Fruit fly (Drosophila melanogaster) whole organism, embryonic: ENCODE data around the gene CG32298.

Source experiments
- ATbp ChIP-seq: fragments of 200-800 bp; sonication (Bioruptor generic); optimal IDR thresholded peaks from 2 replicates; lab custom pipeline; 2017; ENCODE audit warnings: missing biosample characterization, mild to moderate bottlenecking, missing genetic modification characterization, missing genetic modification reagents
- Abd-B ChIP-seq: fragments of 200-800 bp; sonication (Bioruptor generic); optimal IDR thresholded peaks from 2 replicates; lab custom pipeline; 2018; ENCODE audit warnings: missing biosample characterization, mild to moderate bottlenecking, missing genetic modification characterization, moderate library complexity
- CG15479 ChIP-seq: fragments of 200-800 bp; sonication (Bioruptor generic); optimal IDR thresholded peaks from 3 replicates; lab custom pipeline; 2019; ENCODE audit warnings: missing biosample characterization, mild to moderate bottlenecking, missing genetic modification characterization, moderate library complexity
- CG1647 ChIP-seq: fragments of 200-800 bp; sonication (Bioruptor generic); optimal IDR thresholded peaks from 3 replicates; lab custom pipeline; 2016; ENCODE audit warnings: missing biosample characterization, missing genetic modification characterization
- CG17361 ChIP-seq: fragments of 200-800 bp; sonication (Bioruptor generic); IDR thresholded peaks from 3 replicates; pipeline ENCODE4 v1.3.6; 2022; ENCODE audit warnings: missing biosample characterization, missing genetic modification characterization
- CG3847 ChIP-seq: fragments of 200-800 bp; sonication (Bioruptor generic); IDR thresholded peaks from 2 replicates; pipeline ENCODE4 v1.3.6; 2022; ENCODE audit warnings: missing biosample characterization, missing genetic modification characterization
- CG8089 ChIP-seq: fragments of 200-800 bp; sonication (Bioruptor generic); optimal IDR thresholded peaks from 3 replicates; lab custom pipeline; 2016; ENCODE audit warnings: missing biosample characterization, missing genetic modification characterization
- PHDP ChIP-seq: fragments of 200-800 bp; sonication (Bioruptor generic); optimal IDR thresholded peaks from 3 replicates; lab custom pipeline; 2018; ENCODE audit warnings: missing biosample characterization, mild to moderate bottlenecking, missing genetic modification characterization, moderate library complexity
- Ssrp ChIP-seq: fragments of 200-800 bp; sonication (Bioruptor generic); optimal IDR thresholded peaks from 2 replicates; lab custom pipeline; 2018; ENCODE audit warnings: missing biosample characterization, mild to moderate bottlenecking, missing genetic modification characterization, moderate library complexity

- TF ChIP-seq CG8089 (GFP tag; lab: Kevin White, UChicago): peak; percentile 25
- TF ChIP-seq CG3847 (GFP tag; lab: Robert Waterston, UW): peak; percentile 90
- peak; percentile 78 for TF ChIP-seq PHDP (tag; lab: Kevin White, UChicago)
- TF ChIP-seq Abd-B (GFP tag; lab: Kevin White, UChicago): peak; percentile 29
- TF ChIP-seq CG17361: peak; percentile 72
- TF ChIP-seq ATbp (GFP tag; lab: Kevin White, UChicago): peak; percentile 64
- peak; percentile 69 for TF ChIP-seq Ssrp (tag; lab: Kevin White, UChicago)
- peak; percentile 89 for TF ChIP-seq CG1647 (GFP tag; lab: Kevin White, UChicago)
- no peak for TF ChIP-seq CG15479
Observed at dm6 chr3L:2418769-2419168, 28.0 kb upstream of the CG32298 start.
